Fruit fly (Drosophila melanogaster): ENCODE measurements around the gene mio.

DNA sequence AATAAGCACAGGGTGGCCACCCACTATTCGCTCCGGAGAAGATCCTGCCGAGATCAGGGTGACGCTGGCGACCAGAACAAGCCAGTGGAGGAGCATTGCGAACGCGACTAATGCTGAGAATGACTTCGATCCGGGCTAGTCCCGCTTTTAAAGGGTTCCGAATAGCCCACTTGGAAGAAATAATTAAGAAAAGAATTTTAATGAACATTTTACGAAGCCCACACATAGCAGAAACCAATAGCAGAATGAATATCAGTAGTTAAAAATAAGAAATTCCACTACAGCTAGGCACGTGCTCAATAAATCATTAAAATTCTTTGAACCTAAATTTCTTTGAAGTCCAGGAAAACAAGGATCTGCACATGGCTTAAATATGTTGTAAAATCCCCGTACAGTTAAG, 34.1 kb downstream of the mio start, which contains the start of gene Ser12:
- TF ChIP-seq CG13204 (GFP tag; optimal IDR thresholded peaks at IDR 0.05) (no peak), CG15710 (tag; optimal IDR thresholded peaks at IDR 0.05) (no peak), D1 (tag; optimal IDR thresholded peaks at IDR 0.05) (no peak), gl (tag; optimal IDR thresholded peaks at IDR 0.05) (no peak), CG14655 (GFP tag; optimal IDR thresholded peaks at IDR 0.05) (no peak), EcR (GFP tag; optimal IDR thresholded peaks at IDR 0.05) (no peak), CG12605 (GFP tag; IDR thresholded peaks at IDR 0.05) (no peak), CG32121 (GFP tag; IDR thresholded peaks at IDR 0.05) (no peak), CG4496 (GFP tag; IDR thresholded peaks at IDR 0.05) (no peak), CG34367 (tag; optimal IDR thresholded peaks at IDR 0.05) (no peak), CG9948 (tag; optimal IDR thresholded peaks at IDR 0.05) (no peak), CG8159 (tag; optimal IDR thresholded peaks at IDR 0.05) (no peak), CG8301 (tag; optimal IDR thresholded peaks at IDR 0.05) (no peak), fd96Ca (GFP tag; IDR thresholded peaks at IDR 0.05) (no peak)
